Fruit fly (Drosophila melanogaster) whole organism, embryonic: ENCODE data around the gene RhoGAP93B.

Experiments
- B-H1 ChIP-seq: fragments of 200-800 bp; sonication (Bioruptor generic); IDR thresholded peaks from 3 replicates; pipeline ENCODE4 v1.3.6; 2022; ENCODE audit warnings: missing biosample characterization, missing genetic modification characterization
- B-H2 ChIP-seq: fragments of 200-800 bp; sonication (Bioruptor generic); optimal IDR thresholded peaks from 2 replicates; lab custom pipeline; 2018; ENCODE audit warnings: missing biosample characterization, mild to moderate bottlenecking, missing genetic modification characterization
- CG10209 ChIP-seq: fragments of 200-800 bp; sonication (Bioruptor generic); optimal IDR thresholded peaks from 3 replicates; lab custom pipeline; 2017; ENCODE audit warnings: missing biosample characterization, mild to moderate bottlenecking, missing genetic modification characterization, missing genetic modification reagents
- CG12155 ChIP-seq: fragments of 200-800 bp; sonication (Bioruptor generic); optimal IDR thresholded peaks from 3 replicates; lab custom pipeline; 2016; ENCODE audit warnings: missing biosample characterization, missing genetic modification characterization
- CG12942 ChIP-seq: fragments of 200-800 bp; sonication (Bioruptor generic); optimal IDR thresholded peaks from 3 replicates; lab custom pipeline; 2016; ENCODE audit warnings: missing biosample characterization, missing genetic modification characterization
- CG16813 ChIP-seq: fragments of 200-800 bp; sonication (Bioruptor generic); IDR thresholded peaks from 3 replicates; pipeline ENCODE4 v1.3.6; 2022; ENCODE audit warnings: missing biosample characterization, missing genetic modification characterization; ENCODE audit not compliant: partially characterized antibody
- CG18476 ChIP-seq: fragments of 200-800 bp; sonication (Bioruptor generic); optimal IDR thresholded peaks from 2 replicates; lab custom pipeline; 2016; ENCODE audit warnings: missing biosample characterization, mild to moderate bottlenecking, missing genetic modification characterization
- CG2678 ChIP-seq: fragments of 200-800 bp; sonication (Bioruptor generic); optimal IDR thresholded peaks from 3 replicates; lab custom pipeline; 2019; ENCODE audit warnings: missing biosample characterization, mild to moderate bottlenecking, missing genetic modification characterization, moderate library complexity
- CG2889 ChIP-seq: fragments of 200-800 bp; sonication (Bioruptor generic); IDR thresholded peaks from 3 replicates; pipeline ENCODE4 v1.3.6; 2022; ENCODE audit warnings: missing biosample characterization, missing genetic modification characterization
- CG31441 ChIP-seq: fragments of 200-800 bp; sonication (Bioruptor generic); IDR thresholded peaks from 2 replicates; pipeline ENCODE4 v1.3.6; 2022; ENCODE audit warnings: missing biosample characterization, missing genetic modification characterization
- CG32532 ChIP-seq: fragments of 200-800 bp; sonication (Bioruptor generic); IDR thresholded peaks from 2 replicates; pipeline ENCODE4 v1.3.6; 2022; ENCODE audit warnings: missing biosample characterization, missing genetic modification characterization
- CG3847 ChIP-seq: fragments of 200-800 bp; sonication (Bioruptor generic); IDR thresholded peaks from 2 replicates; pipeline ENCODE4 v1.3.6; 2022; ENCODE audit warnings: missing biosample characterization, missing genetic modification characterization
- CG4820 ChIP-seq: fragments of 200-800 bp; sonication (Bioruptor generic); optimal IDR thresholded peaks from 3 replicates; lab custom pipeline; 2016; ENCODE audit warnings: missing biosample characterization, missing genetic modification characterization
- CG5245 ChIP-seq: fragments of 200-800 bp; sonication (Bioruptor generic); optimal IDR thresholded peaks from 3 replicates; lab custom pipeline; 2016; ENCODE audit warnings: missing biosample characterization, missing genetic modification characterization
- CG6654 ChIP-seq: fragments of 200-800 bp; sonication (Bioruptor generic); optimal IDR thresholded peaks from 2 replicates; lab custom pipeline; 2017; ENCODE audit warnings: missing biosample characterization, mild to moderate bottlenecking, missing genetic modification characterization
- CG8281 ChIP-seq: fragments of 200-800 bp; sonication (Bioruptor generic); optimal IDR thresholded peaks from 2 replicates; lab custom pipeline; 2018; ENCODE audit warnings: missing biosample characterization, mild to moderate bottlenecking, missing genetic modification characterization, moderate library complexity
- CG8944 ChIP-seq: fragments of 200-800 bp; sonication (Bioruptor generic); optimal IDR thresholded peaks from 3 replicates; lab custom pipeline; 2016; ENCODE audit warnings: missing biosample characterization, missing genetic modification characterization
- CG9876 ChIP-seq: fragments of 200-800 bp; sonication (Bioruptor generic); optimal IDR thresholded peaks from 2 replicates; lab custom pipeline; 2016; ENCODE audit warnings: missing biosample characterization, missing genetic modification characterization
- Camta ChIP-seq: fragments of 200-800 bp; sonication (Bioruptor generic); optimal IDR thresholded peaks from 2 replicates; lab custom pipeline; 2016; ENCODE audit warnings: missing biosample characterization, missing genetic modification characterization
- Fer1 ChIP-seq: fragments of 200-800 bp; sonication (Bioruptor generic); optimal IDR thresholded peaks from 2 replicates; lab custom pipeline; 2017; ENCODE audit warnings: missing biosample characterization, mild to moderate bottlenecking, missing genetic modification characterization
- Fer2 ChIP-seq: fragments of 200-800 bp; sonication (Bioruptor generic); optimal IDR thresholded peaks from 2 replicates; lab custom pipeline; 2018; ENCODE audit warnings: missing biosample characterization, mild to moderate bottlenecking, missing genetic modification characterization, moderate library complexity
- Fer3 ChIP-seq: fragments of 200-800 bp; sonication (Bioruptor generic); optimal IDR thresholded peaks from 2 replicates; lab custom pipeline; 2018; ENCODE audit warnings: missing biosample characterization, mild to moderate bottlenecking, missing genetic modification characterization, moderate library complexity
- HLH4C ChIP-seq: fragments of 200-800 bp; sonication (Bioruptor generic); IDR thresholded peaks from 3 replicates; pipeline ENCODE4 v1.3.6; 2022; ENCODE audit warnings: missing biosample characterization, missing genetic modification characterization; ENCODE audit not compliant: partially characterized antibody
- Hr78 ChIP-seq, 2 experiments: fragments of 200-800 bp in 1 of 2; fragments of >200 bp in 1 of 2; sonication (Bioruptor generic) in 1 of 2; optimal IDR thresholded peaks; 2 replicates each; lab custom pipeline; 2017 to 2019; ENCODE audit warnings: missing biosample characterization in 2 of 2, missing genetic modification characterization in 2 of 2, mild to moderate bottlenecking in 1 of 2, moderate library complexity in 1 of 2
- Lim3 ChIP-seq: fragments of 200-800 bp; sonication (Bioruptor generic); IDR thresholded peaks from 2 replicates; pipeline ENCODE4 v1.3.6; 2022; ENCODE audit warnings: missing biosample characterization, missing genetic modification characterization
- Mad ChIP-seq: fragments of 200-800 bp; sonication (Bioruptor generic); optimal IDR thresholded peaks from 2 replicates; lab custom pipeline; 2016; ENCODE audit warnings: missing biosample characterization, missing genetic modification characterization
- Med ChIP-seq: fragments of 200-800 bp; sonication (Bioruptor generic); peaks from one replicate; lab custom pipeline; 2016; ENCODE audit warnings: missing biosample characterization, missing genetic modification characterization, mild to moderate bottlenecking, inconsistent platforms, moderate library complexity
- Side ChIP-seq: fragments of 200-800 bp; sonication (Bioruptor generic); optimal IDR thresholded peaks from 2 replicates; lab custom pipeline; 2016; ENCODE audit warnings: missing biosample characterization, missing genetic modification characterization
- Six4 ChIP-seq: fragments of 200-800 bp; sonication (Bioruptor generic); optimal IDR thresholded peaks from 2 replicates; lab custom pipeline; 2016; ENCODE audit warnings: missing biosample characterization, missing genetic modification characterization
- Sry-β ChIP-seq: fragments of 200-800 bp; sonication (Bioruptor generic); optimal IDR thresholded peaks from 2 replicates; lab custom pipeline; 2018; ENCODE audit warnings: missing biosample characterization, mild to moderate bottlenecking, missing genetic modification characterization, moderate library complexity
- TFAM ChIP-seq: fragments of 200-800 bp; sonication (Bioruptor generic); optimal IDR thresholded peaks from 2 replicates; lab custom pipeline; 2017; ENCODE audit warnings: missing biosample characterization, missing genetic modification characterization, inconsistent platforms
- bbx ChIP-seq: fragments of 200-800 bp; sonication (Bioruptor generic); IDR thresholded peaks from 2 replicates; pipeline ENCODE4 v1.3.6; 2022; ENCODE audit warnings: missing biosample characterization, missing genetic modification characterization; ENCODE audit not compliant: partially characterized antibody
- bowl ChIP-seq: fragments of 200-800 bp; sonication (Bioruptor generic); IDR thresholded peaks from 2 replicates; pipeline ENCODE4 v1.3.6; 2022; ENCODE audit warnings: missing biosample characterization, missing genetic modification characterization
- chinmo ChIP-seq: fragments of 200-800 bp; sonication (Bioruptor generic); IDR thresholded peaks from 4 replicates; pipeline ENCODE4 v1.3.6; 2022; ENCODE audit warnings: missing biosample characterization, missing genetic modification characterization; ENCODE audit not compliant: partially characterized antibody
- crp ChIP-seq, 2 experiments: fragments of 200-800 bp; sonication (Bioruptor generic); optimal IDR thresholded peaks; 2 replicates in 1 of 2; 3 replicates in 1 of 2; lab custom pipeline; 2017; ENCODE audit warnings: missing biosample characterization in 2 of 2, missing genetic modification characterization in 2 of 2, mild to moderate bottlenecking in 1 of 2, moderate library complexity in 1 of 2
- dan ChIP-seq: fragments of 200-800 bp; sonication (Bioruptor generic); IDR thresholded peaks from 2 replicates; pipeline ENCODE4 v1.3.6; 2022; ENCODE audit warnings: missing biosample characterization, missing genetic modification characterization
- dmrt99B ChIP-seq: fragments of 200-800 bp; sonication (Bioruptor generic); optimal IDR thresholded peaks from 2 replicates; lab custom pipeline; 2018; ENCODE audit warnings: missing biosample characterization, mild to moderate bottlenecking, missing genetic modification characterization, moderate library complexity
- ewg ChIP-seq: fragments of 200-800 bp; sonication (Bioruptor generic); optimal IDR thresholded peaks from 3 replicates; lab custom pipeline; 2017; ENCODE audit warnings: mild to moderate bottlenecking, missing biosample characterization, missing genetic modification reagents, missing genetic modification characterization
- gfzf ChIP-seq: fragments of 200-800 bp; sonication (Bioruptor generic); optimal IDR thresholded peaks from 2 replicates; lab custom pipeline; 2016; ENCODE audit warnings: missing biosample characterization, mild to moderate bottlenecking, missing genetic modification characterization, moderate library complexity
- hbn ChIP-seq: fragments of 200-800 bp; sonication (Bioruptor generic); IDR thresholded peaks from 2 replicates; pipeline ENCODE4 v1.3.6; 2022; ENCODE audit warnings: missing biosample characterization, missing genetic modification characterization; ENCODE audit not compliant: partially characterized antibody
- inv ChIP-seq: fragments of 200-800 bp; sonication (Bioruptor generic); IDR thresholded peaks from 2 replicates; pipeline ENCODE4 v1.3.6; 2022; ENCODE audit warnings: missing biosample characterization, missing genetic modification characterization; ENCODE audit not compliant: partially characterized antibody
- pho ChIP-seq: fragments of 200-800 bp; sonication (Bioruptor generic); optimal IDR thresholded peaks from 2 replicates; lab custom pipeline; 2016; ENCODE audit warnings: missing biosample characterization, missing genetic modification characterization
- sd ChIP-seq: fragments of 200-800 bp; sonication (Bioruptor generic); optimal IDR thresholded peaks from 3 replicates; lab custom pipeline; 2018; ENCODE audit warnings: missing biosample characterization, mild to moderate bottlenecking, missing genetic modification characterization, moderate library complexity
- sens ChIP-seq: fragments of 200-800 bp; sonication (Bioruptor generic); peaks from one replicate; lab custom pipeline; 2016; ENCODE audit warnings: missing biosample characterization, missing genetic modification characterization
- sens-2 ChIP-seq: fragments of 200-800 bp; sonication (Bioruptor generic); IDR thresholded peaks from 2 replicates; pipeline ENCODE4 v1.3.6; 2022; ENCODE audit warnings: missing biosample characterization, missing genetic modification characterization
- sima ChIP-seq: fragments of 200-800 bp; sonication (Bioruptor generic); optimal IDR thresholded peaks from 2 replicates; lab custom pipeline; 2016; ENCODE audit warnings: missing biosample characterization, missing genetic modification characterization
- unc-4 ChIP-seq: fragments of 200-800 bp; sonication (Bioruptor generic); IDR thresholded peaks from 2 replicates; pipeline ENCODE4 v1.3.6; 2022; ENCODE audit warnings: missing biosample characterization, missing genetic modification characterization; ENCODE audit not compliant: partially characterized antibody
- zfh1 ChIP-seq: fragments of 200-800 bp; sonication (Bioruptor generic); IDR thresholded peaks from 3 replicates; pipeline ENCODE4 v1.3.6; 2022; ENCODE audit warnings: missing biosample characterization, missing genetic modification characterization

The RhoGAP93B gene

dm6 chr3R:21107907-21108591 is 10.4 kb upstream of the RhoGAP93B start, which contains the start of the genes Sec15 and rtet (continued):
- peak; percentile 54 for TF ChIP-seq CG10209
- TF ChIP-seq CG2889 (GFP tag; lab: Robert Waterston, UW), result peak; percentile 42; the same call in 1 of the 3 replicates
- TF ChIP-seq CG5245, result peak; percentile 16
- no peak for TF ChIP-seq Camta (GFP tag; lab: Kevin White, UChicago)
- TF ChIP-seq CG18476 (GFP tag; lab: Kevin White, UChicago), result peak; percentile 64
- TF ChIP-seq unc-4 (GFP tag; lab: Robert Waterston, UW), result peak; percentile 68
- peak; percentile 12 for TF ChIP-seq Six4 (GFP tag; lab: Kevin White, UChicago)
- TF ChIP-seq CG4820 (GFP tag; lab: Kevin White, UChicago), result peak; percentile 26
- TF ChIP-seq Fer3, result peak; percentile 50
- TF ChIP-seq dan, result no peak
- TF ChIP-seq bowl (GFP tag; lab: Robert Waterston, UW), result no peak
- peak; percentile 62 for TF ChIP-seq B-H2 (GFP tag; lab: Kevin White, UChicago)
- TF ChIP-seq Hr78 (GFP tag; optimal IDR thresholded peaks at IDR 0.05; lab: Kevin White, UChicago), result no peak
- peak; percentile 67; the same call in 1 of the 2 replicates for TF ChIP-seq CG32532 (GFP tag; lab: Robert Waterston, UW)
- TF ChIP-seq pho (GFP tag; lab: Kevin White, UChicago), result peak; percentile 42
- peak; percentile 34; the same call in 1 of the 2 replicates for TF ChIP-seq sens-2 (GFP tag; lab: Robert Waterston, UW)
- TF ChIP-seq Fer1 (GFP tag; lab: Kevin White, UChicago), result peak; percentile 65
- TF ChIP-seq CG2678 (tag; lab: Kevin White, UChicago), result no peak
- TF ChIP-seq hbn (GFP tag; lab: Robert Waterston, UW), result 0 out of 2 replicates have a peak, but pooled peaks have one; percentile 26
- TF ChIP-seq CG12942, result peak; percentile 38
- TF ChIP-seq CG6654 (GFP tag; lab: Kevin White, UChicago), result no peak
- TF ChIP-seq sens, result peak; percentile 84
- TF ChIP-seq sima, result no peak
- TF ChIP-seq gfzf (GFP tag; lab: Kevin White, UChicago), result no peak
- peak; percentile 55 for TF ChIP-seq CG31441 (GFP tag; lab: Robert Waterston, UW)
- peak; percentile 92 for TF ChIP-seq sd (tag; lab: Kevin White, UChicago)
- peak; percentile 48 for TF ChIP-seq Mad (GFP tag; lab: Kevin White, UChicago)
- peak; percentile 48 for TF ChIP-seq inv (GFP tag; lab: Robert Waterston, UW)
- no peak for TF ChIP-seq Lim3 (GFP tag; lab: Robert Waterston, UW)
- peak; percentile 48; the same call in 1 of the 2 replicates for TF ChIP-seq CG3847 (GFP tag; lab: Robert Waterston, UW)
- TF ChIP-seq chinmo (GFP tag; lab: Robert Waterston, UW), result 0 out of 4 replicates have a peak, but pooled peaks have one; percentile 30
- TF ChIP-seq CG16813 (GFP tag; lab: Robert Waterston, UW), result peak; percentile 65
- no peak for TF ChIP-seq dmrt99B (tag; lab: Kevin White, UChicago)
- peak; percentile 21 for TF ChIP-seq CG9876 (GFP tag; lab: Kevin White, UChicago)
- no peak for TF ChIP-seq Side (GFP tag; lab: Kevin White, UChicago)
- no peak; the same call in 2 of the 3 replicates for TF ChIP-seq B-H1 (GFP tag; lab: Robert Waterston, UW)
- peak; percentile 48; the same call in 2 of the 3 replicates for TF ChIP-seq zfh1 (GFP tag; lab: Robert Waterston, UW)
- TF ChIP-seq TFAM (GFP tag; lab: Kevin White, UChicago), result no peak
- peak; percentile 60 for TF ChIP-seq ewg (GFP tag; lab: Kevin White, UChicago)
- TF ChIP-seq CG8944, result no peak
- no peak for TF ChIP-seq Sry-β
- TF ChIP-seq CG12155 (GFP tag; lab: Kevin White, UChicago), result peak; percentile 55
- no peak for TF ChIP-seq CG8281
- peak; percentile 27 for TF ChIP-seq Fer2 (tag; lab: Kevin White, UChicago)
- TF ChIP-seq Med (GFP tag; lab: Kevin White, UChicago), result peak; percentile 84
- TF ChIP-seq HLH4C (GFP tag; lab: Robert Waterston, UW), result peak; percentile 78
- TF ChIP-seq crp (GFP tag; optimal IDR thresholded peaks at IDR 0.05; lab: Kevin White, UChicago), result peak in 1 of 2 experiments; percentile 87
- TF ChIP-seq bbx (GFP tag; lab: Robert Waterston, UW), result peak; percentile 60
